Fruit fly (Drosophila melanogaster) whole organism, adult: ENCODE data around the gene Adss.

ENCODE experiments used
- CG11617 ChIP-seq: fragments of 200-800 bp; sonication (Bioruptor generic); optimal IDR thresholded peaks from 2 replicates; lab custom pipeline; 2017; ENCODE audit warnings: mild to moderate bottlenecking, missing biosample characterization, missing genetic modification reagents, missing genetic modification characterization
- CG12768 ChIP-seq: fragments of 200-800 bp; sonication (Bioruptor generic); optimal IDR thresholded peaks from 2 replicates; lab custom pipeline; 2017; ENCODE audit warnings: missing biosample characterization, missing genetic modification characterization, mild to moderate bottlenecking, moderate library complexity, missing genetic modification reagents
- CG14711 ChIP-seq: fragments of 200-800 bp; sonication (Bioruptor generic); optimal IDR thresholded peaks from 2 replicates; lab custom pipeline; 2018; ENCODE audit warnings: missing biosample characterization, mild to moderate bottlenecking, missing genetic modification characterization, moderate library complexity
- CG1620 ChIP-seq: fragments of 200-800 bp; sonication (Bioruptor generic); optimal IDR thresholded peaks from 2 replicates; lab custom pipeline; 2016; ENCODE audit warnings: missing biosample characterization, missing genetic modification characterization
- CG33017 ChIP-seq: fragments of 200-800 bp; sonication (Bioruptor generic); optimal IDR thresholded peaks from 2 replicates; lab custom pipeline; 2018; ENCODE audit warnings: missing biosample characterization, mild to moderate bottlenecking, missing genetic modification characterization, moderate library complexity
- CG5204 ChIP-seq: fragments of 200-800 bp; sonication (Bioruptor generic); optimal IDR thresholded peaks from 2 replicates; lab custom pipeline; 2016; ENCODE audit warnings: missing biosample characterization, missing genetic modification characterization
- CG7045 ChIP-seq: fragments of 200-800 bp; sonication (Bioruptor generic); optimal IDR thresholded peaks from 2 replicates; lab custom pipeline; 2017; ENCODE audit warnings: missing biosample characterization, mild to moderate bottlenecking, missing genetic modification characterization
- CG7101 ChIP-seq: fragments of 200-800 bp; sonication (Bioruptor generic); optimal IDR thresholded peaks from 2 replicates; lab custom pipeline; 2018; ENCODE audit warnings: missing biosample characterization, mild to moderate bottlenecking, missing genetic modification characterization, moderate library complexity
- Clk ChIP-seq: fragments of 200-800 bp; sonication (Bioruptor generic); optimal IDR thresholded peaks from 2 replicates; lab custom pipeline; 2017; ENCODE audit warnings: missing biosample characterization, missing genetic modification characterization
- Crg-1 ChIP-seq: fragments of 200-800 bp; sonication (Bioruptor generic); optimal IDR thresholded peaks from 2 replicates; lab custom pipeline; 2016; ENCODE audit warnings: missing biosample characterization, missing genetic modification characterization
- Hr96 ChIP-seq: fragments of 200-800 bp; sonication (Bioruptor generic); optimal IDR thresholded peaks from 2 replicates; lab custom pipeline; 2016; ENCODE audit warnings: missing biosample characterization, missing genetic modification characterization
- Mnt ChIP-seq: fragments of 200-800 bp; sonication (Bioruptor generic); optimal IDR thresholded peaks from 2 replicates; lab custom pipeline; 2016; ENCODE audit warnings: missing biosample characterization, mild to moderate bottlenecking, missing genetic modification characterization
- bab1 ChIP-seq: fragments of 200-800 bp; sonication (Bioruptor generic); optimal IDR thresholded peaks from 3 replicates; lab custom pipeline; 2019; ENCODE audit warnings: missing biosample characterization, mild to moderate bottlenecking, missing genetic modification characterization, moderate library complexity
- cic ChIP-seq: fragments of 200-800 bp; sonication (Bioruptor generic); optimal IDR thresholded peaks from 2 replicates; lab custom pipeline; 2017; ENCODE audit warnings: missing biosample characterization, mild to moderate bottlenecking, missing genetic modification characterization, moderate library complexity
- cnc ChIP-seq, 2 experiments: fragments of >200 bp; optimal IDR thresholded peaks; 2 replicates each; lab custom pipeline; 2017
- kay ChIP-seq: fragments of 200-800 bp; sonication (Bioruptor generic); peaks from one replicate; lab custom pipeline; 2016; ENCODE audit warnings: missing biosample characterization, missing genetic modification characterization, borderline replicate concordance
- ovo ChIP-seq: fragments of 200-800 bp; sonication (Bioruptor generic); optimal IDR thresholded peaks from 2 replicates; lab custom pipeline; 2016; ENCODE audit warnings: missing biosample characterization, missing genetic modification characterization
- pad ChIP-seq: fragments of 200-800 bp; sonication (Bioruptor generic); optimal IDR thresholded peaks from 3 replicates; lab custom pipeline; 2017; ENCODE audit warnings: missing biosample characterization, missing genetic modification characterization, mild to moderate bottlenecking, moderate library complexity, missing genetic modification reagents
- tj ChIP-seq: fragments of 200-800 bp; sonication (Bioruptor generic); optimal IDR thresholded peaks from 3 replicates; lab custom pipeline; 2017; ENCODE audit warnings: missing biosample characterization, mild to moderate bottlenecking, missing genetic modification characterization, moderate library complexity
- toe ChIP-seq: fragments of 200-800 bp; sonication (Bioruptor generic); optimal IDR thresholded peaks from 2 replicates; lab custom pipeline; 2016; ENCODE audit warnings: missing biosample characterization, missing genetic modification characterization

Gene Adss

dm6 chr3R:20823704-20824454 lies 6.5 kb downstream of the Adss start, which contains the start of gene CG17272:
TSS of gene CG17272 (minus strand) at chr3R:20824239.
- peak; percentile 1 for TF ChIP-seq CG33017 (tag; lab: Kevin White, UChicago)
- TF ChIP-seq toe (GFP tag; lab: Kevin White, UChicago): no peak
- no peak for TF ChIP-seq kay (GFP tag; lab: Kevin White, UChicago)
- TF ChIP-seq CG12768 (GFP tag; lab: Kevin White, UChicago): no peak
- no peak for TF ChIP-seq bab1 (GFP tag; lab: Kevin White, UChicago)
- TF ChIP-seq ovo (GFP tag; lab: Kevin White, UChicago): no peak
- TF ChIP-seq Crg-1 (GFP tag; lab: Kevin White, UChicago): no peak
- TF ChIP-seq tj (GFP tag; lab: Kevin White, UChicago): no peak
- peak; percentile 27 for TF ChIP-seq Mnt (GFP tag; lab: Kevin White, UChicago)
- TF ChIP-seq CG5204 (GFP tag; lab: Kevin White, UChicago): no peak
- no peak for TF ChIP-seq Hr96 (GFP tag; lab: Kevin White, UChicago)
- no peak for TF ChIP-seq cnc (optimal IDR thresholded peaks at IDR 0.05; lab: Kevin White, UChicago)
- TF ChIP-seq CG7045 (GFP tag; lab: Kevin White, UChicago): no peak
- no peak for TF ChIP-seq CG14711 (tag; lab: Kevin White, UChicago)
- no peak for TF ChIP-seq CG7101 (tag; lab: Kevin White, UChicago)

- peak; percentile 92 for TF ChIP-seq CG11617 (GFP tag; lab: Kevin White, UChicago)
- peak; percentile 70 for TF ChIP-seq cic (GFP tag; lab: Kevin White, UChicago)
- TF ChIP-seq CG5204 (GFP tag; lab: Kevin White, UChicago): no peak
- TF ChIP-seq bab1 (GFP tag; lab: Kevin White, UChicago): peak; percentile 91
- peak; percentile 79 for TF ChIP-seq Crg-1 (GFP tag; lab: Kevin White, UChicago)
- peak; percentile 85 for TF ChIP-seq CG7101 (tag; lab: Kevin White, UChicago)
- no peak for TF ChIP-seq kay (GFP tag; lab: Kevin White, UChicago)
- TF ChIP-seq Clk (GFP tag; lab: Kevin White, UChicago): peak; percentile 89
- TF ChIP-seq CG1620 (GFP tag; lab: Kevin White, UChicago): peak; percentile 87
- peak; percentile 85 for TF ChIP-seq CG7045 (GFP tag; lab: Kevin White, UChicago)
- peak; percentile 92 for TF ChIP-seq CG14711 (tag; lab: Kevin White, UChicago)
- peak; percentile 81 for TF ChIP-seq ovo (GFP tag; lab: Kevin White, UChicago)
- peak; percentile 89 for TF ChIP-seq CG12768 (GFP tag; lab: Kevin White, UChicago)
- peak; percentile 96 for TF ChIP-seq toe (GFP tag; lab: Kevin White, UChicago)
- peak; percentile 95 for TF ChIP-seq Hr96 (GFP tag; lab: Kevin White, UChicago)
- peak; percentile 95 for TF ChIP-seq Mnt (GFP tag; lab: Kevin White, UChicago)
- peak; percentile 69 for TF ChIP-seq CG33017 (tag; lab: Kevin White, UChicago)
- TF ChIP-seq tj (GFP tag; lab: Kevin White, UChicago): peak; percentile 75
- TF ChIP-seq pad (GFP tag; lab: Kevin White, UChicago): peak; percentile 75
- no peak for TF ChIP-seq cnc (optimal IDR thresholded peaks at IDR 0.05; lab: Kevin White, UChicago)
Observed at dm6 chr3R:20821815-20822375, 8.5 kb downstream of the Adss start, which contains the start of the genes CG17271 and RpS20. TSS of gene CG17271 (minus strand) at chr3R:20821848. TSS of gene RpS20 (plus strand) at chr3R:20822181.

dm6 chr3R:20818689-20819088 lies 11.7 kb downstream of the Adss start, which contains the start of gene CG17270:
TSS of gene CG17270 (minus strand) at chr3R:20818929.
- TF ChIP-seq Hr96 (GFP tag; lab: Kevin White, UChicago) (no peak), CG33017 (tag; lab: Kevin White, UChicago) (no peak), Mnt (GFP tag; lab: Kevin White, UChicago) (peak; percentile 6)

- TF ChIP-seq kay (GFP tag; lab: Kevin White, UChicago): no peak
- TF ChIP-seq CG7045 (GFP tag; lab: Kevin White, UChicago): peak; percentile 17
- peak; percentile 47 for TF ChIP-seq Mnt (GFP tag; lab: Kevin White, UChicago)
Observed at dm6 chr3R:20818237-20818636, 12.1 kb downstream of the Adss start.

dm6 chr3R:20816008-20816407 lies 14.4 kb downstream of the Adss start, which contains the start of gene Fancd2:
TSS of gene Fancd2 (minus strand) at chr3R:20816190.
- TF ChIP-seq CG7045 (GFP tag; lab: Kevin White, UChicago) (no peak), bab1 (GFP tag; lab: Kevin White, UChicago) (peak; percentile 6), CG5204 (GFP tag; lab: Kevin White, UChicago) (no peak), CG11617 (GFP tag; lab: Kevin White, UChicago) (no peak), Mnt (GFP tag; lab: Kevin White, UChicago) (no peak), pad (GFP tag; lab: Kevin White, UChicago) (no peak), Crg-1 (GFP tag; lab: Kevin White, UChicago) (no peak)

- TF ChIP-seq toe (GFP tag; lab: Kevin White, UChicago) (no peak), Crg-1 (GFP tag; lab: Kevin White, UChicago) (no peak), Hr96 (GFP tag; lab: Kevin White, UChicago) (no peak), Clk (GFP tag; lab: Kevin White, UChicago) (no peak), CG7101 (tag; lab: Kevin White, UChicago) (no peak), CG5204 (GFP tag; lab: Kevin White, UChicago) (no peak), tj (GFP tag; lab: Kevin White, UChicago) (no peak), CG12768 (GFP tag; lab: Kevin White, UChicago) (no peak), Mnt (GFP tag; lab: Kevin White, UChicago) (no peak), kay (GFP tag; lab: Kevin White, UChicago) (no peak), bab1 (GFP tag; lab: Kevin White, UChicago) (no peak)
Observed at dm6 chr3R:20802253-20802652, 28.1 kb downstream of the Adss start.
